Worm (Caenorhabditis elegans): ENCODE measurements around the gene K05D4.9.

DNA sequence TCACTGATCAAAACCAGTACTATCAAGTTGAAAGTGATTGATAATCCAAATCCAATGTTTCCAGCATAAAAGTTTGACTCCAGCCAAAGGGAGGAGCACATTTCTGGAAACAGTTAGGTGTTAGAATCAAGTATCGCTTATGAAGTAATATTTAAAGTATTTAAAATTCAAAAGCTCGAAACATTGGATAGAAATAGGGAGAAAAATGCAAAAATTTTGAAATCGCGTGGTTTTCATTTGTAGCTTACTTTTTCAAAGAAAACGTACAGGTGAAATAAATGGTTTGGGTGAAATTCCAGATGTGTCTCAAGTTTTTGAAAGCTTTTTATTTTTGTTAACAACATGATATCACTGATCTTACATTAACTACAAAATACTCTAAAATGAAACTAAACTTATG is 2.6 kb downstream of the K05D4.9 start, which contains the start of gene str-111:
- TF ChIP-seq him-1 (tag; optimal IDR thresholded peaks at IDR 0.05) (no peak), dao-5 (tag; optimal IDR thresholded peaks at IDR 0.05) (no peak), W03F9.2 (tag; optimal IDR thresholded peaks at IDR 0.05) (no peak)

Measured in whole organism, L4/young adult.